Fruit fly (Drosophila melanogaster): Measurements from ENCODE around the gene mRpS34.

The mRpS34 gene

DNA sequence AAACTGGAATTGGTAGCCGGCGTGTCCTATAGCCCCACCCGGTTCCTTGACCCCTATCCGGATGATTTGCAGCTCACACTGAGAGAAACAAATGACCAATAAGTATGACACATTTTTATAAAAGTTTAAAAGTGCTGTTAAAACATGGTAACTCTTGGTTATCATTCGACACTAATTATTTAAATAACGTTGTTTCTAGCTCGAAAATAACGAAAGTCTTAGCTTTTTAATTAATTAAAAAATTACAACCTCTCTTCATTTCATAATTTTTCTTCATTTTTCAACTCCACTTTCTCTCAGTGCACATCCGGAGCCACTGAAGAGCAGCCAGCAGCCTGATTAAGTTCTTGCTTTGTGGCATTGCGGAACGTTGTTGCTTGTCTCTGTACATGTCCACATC, 16.3 kb downstream of the mRpS34 start:
- no peak for TF ChIP-seq CG17186 (GFP tag; optimal IDR thresholded peaks at IDR 0.05)
- peak; percentile 6 for TF ChIP-seq Sox100B (GFP tag; optimal IDR thresholded peaks at IDR 0.05)
- TF ChIP-seq Rx (GFP tag; IDR thresholded peaks at IDR 0.05) = no peak
- TF ChIP-seq onecut (GFP tag; IDR thresholded peaks at IDR 0.05) = no peak
- TF ChIP-seq Blimp-1 (GFP tag; optimal IDR thresholded peaks at IDR 0.05) = peak; percentile 30
- TF ChIP-seq CG3163 (GFP tag; optimal IDR thresholded peaks at IDR 0.05) = no peak
- TF ChIP-seq chn (GFP tag; optimal IDR thresholded peaks at IDR 0.05) = no peak
- no peak for TF ChIP-seq lilli (GFP tag; optimal IDR thresholded peaks at IDR 0.05)
- no peak for TF ChIP-seq CG1602 (GFP tag; optimal IDR thresholded peaks at IDR 0.05)
- no peak for TF ChIP-seq CG33213 (GFP tag; optimal IDR thresholded peaks at IDR 0.05)
- TF ChIP-seq Med (GFP tag) = peak; percentile 44
- no peak for TF ChIP-seq unpg (GFP tag; optimal IDR thresholded peaks at IDR 0.05)
- TF ChIP-seq CG9817 (tag; optimal IDR thresholded peaks at IDR 0.05) = no peak
- TF ChIP-seq CG8944 (GFP tag; optimal IDR thresholded peaks at IDR 0.05) = no peak
- TF ChIP-seq CG4404 (GFP tag; IDR thresholded peaks at IDR 0.05) = no peak
- no peak for TF ChIP-seq da (GFP tag; optimal IDR thresholded peaks at IDR 0.05)
- TF ChIP-seq gro (GFP tag; optimal IDR thresholded peaks at IDR 0.05) = no peak
- no peak for TF ChIP-seq Mad (GFP tag; optimal IDR thresholded peaks at IDR 0.05)
- no peak for TF ChIP-seq fd102C (GFP tag; optimal IDR thresholded peaks at IDR 0.05)
- no peak for TF ChIP-seq org-1 (GFP tag; optimal IDR thresholded peaks at IDR 0.05)
- TF ChIP-seq Dp (GFP tag; optimal IDR thresholded peaks at IDR 0.05) = no peak
- TF ChIP-seq HHEX (GFP tag; optimal IDR thresholded peaks at IDR 0.05) = no peak
- TF ChIP-seq CG31441 (GFP tag; IDR thresholded peaks at IDR 0.05) = no peak
- TF ChIP-seq fd96Cb (tag; optimal IDR thresholded peaks at IDR 0.05) = peak; percentile 13
- no peak for TF ChIP-seq CG12236 (GFP tag; optimal IDR thresholded peaks at IDR 0.05)
- no peak for TF ChIP-seq wek (GFP tag; optimal IDR thresholded peaks at IDR 0.05)
- TF ChIP-seq dmrt99B (tag; optimal IDR thresholded peaks at IDR 0.05) = no peak
- TF ChIP-seq CG16813 (GFP tag; IDR thresholded peaks at IDR 0.05; ENCODE audit: partially characterized antibody) = no peak
- no peak for TF ChIP-seq gsb-n (tag; optimal IDR thresholded peaks at IDR 0.05)
- peak; percentile 16 for TF ChIP-seq CG10979 (tag; optimal IDR thresholded peaks at IDR 0.05)
- no peak for TF ChIP-seq CG18599 (GFP tag; optimal IDR thresholded peaks at IDR 0.05)
- TF ChIP-seq bsh (GFP tag; optimal IDR thresholded peaks at IDR 0.05) = peak in 1 of 2 experiments; percentile 64
- TF ChIP-seq Drgx (GFP tag; IDR thresholded peaks at IDR 0.05) = peak; percentile 63
- TF ChIP-seq CG5245 (GFP tag; optimal IDR thresholded peaks at IDR 0.05) = no peak
- TF ChIP-seq CG1233 (GFP tag; optimal IDR thresholded peaks at IDR 0.05) = no peak
- TF ChIP-seq grau (tag; optimal IDR thresholded peaks at IDR 0.05) = peak; percentile 5
- no peak for TF ChIP-seq pb (GFP tag; optimal IDR thresholded peaks at IDR 0.05)
- no peak for TF ChIP-seq sna (GFP tag; IDR thresholded peaks at IDR 0.05; ENCODE audit: partially characterized antibody)
- no peak for TF ChIP-seq Bteb2 (GFP tag; optimal IDR thresholded peaks at IDR 0.05)
- TF ChIP-seq Hsf (GFP tag; optimal IDR thresholded peaks at IDR 0.05) = peak; percentile 6
- peak; percentile 9 for TF ChIP-seq CG4424 (GFP tag; optimal IDR thresholded peaks at IDR 0.05)
- no peak for TF ChIP-seq Abd-B (GFP tag; optimal IDR thresholded peaks at IDR 0.05)
- no peak for TF ChIP-seq ap (GFP tag; IDR thresholded peaks at IDR 0.05)
- no peak for TF ChIP-seq H15 (GFP tag; IDR thresholded peaks at IDR 0.05)
- no peak for TF ChIP-seq CG10267 (tag; optimal IDR thresholded peaks at IDR 0.05)
- no peak for TF ChIP-seq Ada2b (GFP tag; IDR thresholded peaks at IDR 0.05)
- TF ChIP-seq Eip74EF (GFP tag; optimal IDR thresholded peaks at IDR 0.05) = no peak
- no peak for TF ChIP-seq stwl (tag; optimal IDR thresholded peaks at IDR 0.05)
- no peak for TF ChIP-seq CG17802 (tag; optimal IDR thresholded peaks at IDR 0.05)
- TF ChIP-seq esg (GFP tag; conservative IDR thresholded peaks at IDR 0.05) = no peak
- TF ChIP-seq ara (GFP tag; IDR thresholded peaks at IDR 0.05) = no peak
